Fruit fly (Drosophila melanogaster) whole organism, embryonic: Measurements from ENCODE around the gene Jarid2.

Source experiments
- ATbp ChIP-seq: fragments of 200-800 bp; sonication (Bioruptor generic); optimal IDR thresholded peaks from 2 replicates; lab custom pipeline; 2017; ENCODE audit warnings: missing biosample characterization, mild to moderate bottlenecking, missing genetic modification characterization, missing genetic modification reagents
- Aef1 ChIP-seq: fragments of 200-800 bp; sonication (Bioruptor generic); IDR thresholded peaks from 3 replicates; pipeline ENCODE4 v1.3.6; 2022; ENCODE audit warnings: missing biosample characterization, missing genetic modification characterization
- Asciz ChIP-seq: fragments of 200-800 bp; sonication (Bioruptor generic); optimal IDR thresholded peaks from 2 replicates; lab custom pipeline; 2017; ENCODE audit warnings: missing biosample characterization, mild to moderate bottlenecking, missing genetic modification characterization, missing genetic modification reagents
- CG10147 ChIP-seq: fragments of 200-800 bp; sonication (Bioruptor generic); optimal IDR thresholded peaks from 2 replicates; lab custom pipeline; 2019; ENCODE audit warnings: missing biosample characterization, mild to moderate bottlenecking, missing genetic modification characterization, moderate library complexity
- CG1024 ChIP-seq: fragments of 200-800 bp; sonication (Bioruptor generic); IDR thresholded peaks from 2 replicates; pipeline ENCODE4 v1.3.6; 2022; ENCODE audit warnings: missing biosample characterization, missing genetic modification characterization
- CG10267 ChIP-seq: fragments of 200-800 bp; sonication (Bioruptor generic); optimal IDR thresholded peaks from 2 replicates; lab custom pipeline; 2018; ENCODE audit warnings: missing biosample characterization, mild to moderate bottlenecking, missing genetic modification characterization, moderate library complexity
- CG10979 ChIP-seq: fragments of 200-800 bp; sonication (Bioruptor generic); optimal IDR thresholded peaks from 2 replicates; lab custom pipeline; 2018; ENCODE audit warnings: missing biosample characterization, mild to moderate bottlenecking, missing genetic modification characterization, moderate library complexity
- CG12391 ChIP-seq: fragments of 200-800 bp; sonication (Bioruptor generic); optimal IDR thresholded peaks from 3 replicates; lab custom pipeline; 2018; ENCODE audit warnings: missing biosample characterization, mild to moderate bottlenecking, missing genetic modification characterization, moderate library complexity
- CG14667 ChIP-seq: fragments of 200-800 bp; sonication (Bioruptor generic); IDR thresholded peaks from 2 replicates; pipeline ENCODE4 v1.3.6; 2022; ENCODE audit warnings: missing biosample characterization, missing genetic modification characterization
- CG14710 ChIP-seq: fragments of 200-800 bp; sonication (Bioruptor generic); optimal IDR thresholded peaks from 3 replicates; lab custom pipeline; 2019; ENCODE audit warnings: missing biosample characterization, mild to moderate bottlenecking, missing genetic modification characterization, moderate library complexity
- CG17361 ChIP-seq: fragments of 200-800 bp; sonication (Bioruptor generic); IDR thresholded peaks from 3 replicates; pipeline ENCODE4 v1.3.6; 2022; ENCODE audit warnings: missing biosample characterization, missing genetic modification characterization
- CG18262 ChIP-seq: fragments of 200-800 bp; optimal IDR thresholded peaks from 3 replicates; lab custom pipeline; 2019; ENCODE audit warnings: missing biosample characterization, mild to moderate bottlenecking, missing genetic modification characterization, moderate library complexity
- CG2712 ChIP-seq: fragments of 200-800 bp; optimal IDR thresholded peaks from 3 replicates; lab custom pipeline; 2019; ENCODE audit warnings: missing biosample characterization, mild to moderate bottlenecking, missing genetic modification characterization, moderate library complexity
- CG3407 ChIP-seq: fragments of 200-800 bp; sonication (Bioruptor generic); optimal IDR thresholded peaks from 2 replicates; lab custom pipeline; 2018; ENCODE audit warnings: missing biosample characterization, mild to moderate bottlenecking, missing genetic modification characterization
- CG34224 ChIP-seq: fragments of 200-800 bp; sonication (Bioruptor generic); IDR thresholded peaks from 3 replicates; pipeline ENCODE4 v1.3.6; 2022; ENCODE audit warnings: missing biosample characterization, missing genetic modification characterization; ENCODE audit not compliant: partially characterized antibody
- CG4424 ChIP-seq: fragments of 200-800 bp; sonication (Bioruptor generic); optimal IDR thresholded peaks from 3 replicates; lab custom pipeline; 2016; ENCODE audit warnings: missing biosample characterization, missing genetic modification characterization
- CG6254 ChIP-seq: fragments of 200-800 bp; sonication (Bioruptor generic); optimal IDR thresholded peaks from 3 replicates; lab custom pipeline; 2017; ENCODE audit warnings: mild to moderate bottlenecking, missing biosample characterization, missing genetic modification reagents, missing genetic modification characterization
- CG9727 ChIP-seq: fragments of 200-800 bp; sonication (Bioruptor generic); optimal IDR thresholded peaks from 3 replicates; lab custom pipeline; 2017; ENCODE audit warnings: missing biosample characterization, mild to moderate bottlenecking, missing genetic modification characterization
- CG9817 ChIP-seq: fragments of 200-800 bp; sonication (Bioruptor generic); optimal IDR thresholded peaks from 2 replicates; lab custom pipeline; 2018; ENCODE audit warnings: missing biosample characterization, mild to moderate bottlenecking, missing genetic modification characterization, moderate library complexity
- D ChIP-seq, 2 experiments: fragments of 200-800 bp in 1 of 2; fragments of >200 bp in 1 of 2; sonication (Bioruptor generic) in 1 of 2; optimal IDR thresholded peaks; 2 replicates in 1 of 2; 3 replicates in 1 of 2; lab custom pipeline; 2017; ENCODE audit warnings: mild to moderate bottlenecking in 1 of 2, missing biosample characterization in 1 of 2, missing genetic modification characterization in 1 of 2, missing genetic modification reagents in 1 of 2
- D19A ChIP-seq: fragments of 200-800 bp; optimal IDR thresholded peaks from 3 replicates; lab custom pipeline; 2019; ENCODE audit warnings: missing biosample characterization, mild to moderate bottlenecking, missing genetic modification characterization, moderate library complexity
- Deaf1 ChIP-seq: fragments of 200-800 bp; optimal IDR thresholded peaks from 3 replicates; lab custom pipeline; 2019; ENCODE audit warnings: missing biosample characterization, mild to moderate bottlenecking, missing genetic modification characterization, moderate library complexity
- Dll ChIP-seq: fragments of 200-800 bp; sonication (Bioruptor generic); IDR thresholded peaks from 4 replicates; pipeline ENCODE4 v1.3.6; 2022; ENCODE audit warnings: missing biosample characterization, missing genetic modification characterization; ENCODE audit not compliant: partially characterized antibody
- Drgx ChIP-seq: fragments of 200-800 bp; sonication (Bioruptor generic); IDR thresholded peaks from 2 replicates; pipeline ENCODE4 v1.3.6; 2022; ENCODE audit warnings: missing biosample characterization, missing genetic modification characterization
- Gsc ChIP-seq: fragments of 200-800 bp; sonication (Bioruptor generic); IDR thresholded peaks from 2 replicates; pipeline ENCODE4 v1.3.6; 2022; ENCODE audit warnings: missing biosample characterization, missing genetic modification characterization
- Hr51 ChIP-seq, 2 experiments: fragments of 200-800 bp; sonication (Bioruptor generic); optimal IDR thresholded peaks; 2 replicates in 1 of 2; 3 replicates in 1 of 2; lab custom pipeline; 2016 to 2018; ENCODE audit warnings: missing biosample characterization in 2 of 2, missing genetic modification characterization in 2 of 2, mild to moderate bottlenecking in 1 of 2, moderate library complexity in 1 of 2
- Hr78 ChIP-seq, 2 experiments: fragments of 200-800 bp in 1 of 2; fragments of >200 bp in 1 of 2; sonication (Bioruptor generic) in 1 of 2; optimal IDR thresholded peaks; 2 replicates each; lab custom pipeline; 2017 to 2019; ENCODE audit warnings: missing biosample characterization in 2 of 2, missing genetic modification characterization in 2 of 2, mild to moderate bottlenecking in 1 of 2, moderate library complexity in 1 of 2
- MTF-1 ChIP-seq: fragments of 200-800 bp; sonication (Bioruptor generic); optimal IDR thresholded peaks from 2 replicates; lab custom pipeline; 2018; ENCODE audit warnings: missing biosample characterization, mild to moderate bottlenecking, missing genetic modification characterization, borderline replicate concordance
- Nf-YC ChIP-seq: fragments of 200-800 bp; optimal IDR thresholded peaks from 3 replicates; lab custom pipeline; 2019; ENCODE audit warnings: missing biosample characterization, mild to moderate bottlenecking, missing genetic modification characterization, moderate library complexity
- NfI ChIP-seq: fragments of 200-800 bp; sonication (Bioruptor generic); optimal IDR thresholded peaks from 3 replicates; lab custom pipeline; 2018; ENCODE audit warnings: missing biosample characterization, mild to moderate bottlenecking, missing genetic modification characterization, moderate library complexity
- Ssrp ChIP-seq: fragments of 200-800 bp; sonication (Bioruptor generic); optimal IDR thresholded peaks from 2 replicates; lab custom pipeline; 2018; ENCODE audit warnings: missing biosample characterization, mild to moderate bottlenecking, missing genetic modification characterization, moderate library complexity
- Tbp ChIP-seq: fragments of >200 bp; optimal IDR thresholded peaks from 2 replicates; lab custom pipeline; 2018; ENCODE audit warnings: missing biosample characterization, missing genetic modification characterization
- bsh ChIP-seq, 2 experiments: fragments of 200-800 bp; sonication (Bioruptor generic); optimal IDR thresholded peaks; 2 replicates each; lab custom pipeline; 2017 to 2018; ENCODE audit warnings: mild to moderate bottlenecking in 2 of 2, missing biosample characterization in 2 of 2, missing genetic modification characterization in 2 of 2, moderate library complexity in 1 of 2
- dmrt99B ChIP-seq: fragments of 200-800 bp; sonication (Bioruptor generic); optimal IDR thresholded peaks from 2 replicates; lab custom pipeline; 2018; ENCODE audit warnings: missing biosample characterization, mild to moderate bottlenecking, missing genetic modification characterization, moderate library complexity
- gcm ChIP-seq: fragments of 200-800 bp; sonication (Bioruptor generic); optimal IDR thresholded peaks from 2 replicates; lab custom pipeline; 2019; ENCODE audit warnings: missing biosample characterization, mild to moderate bottlenecking, missing genetic modification characterization, moderate library complexity
- gem ChIP-seq: fragments of 200-800 bp; sonication (Bioruptor generic); optimal IDR thresholded peaks from 2 replicates; lab custom pipeline; 2019; ENCODE audit warnings: missing biosample characterization, mild to moderate bottlenecking, missing genetic modification characterization, moderate library complexity
- grau ChIP-seq: fragments of 200-800 bp; optimal IDR thresholded peaks from 3 replicates; lab custom pipeline; 2019; ENCODE audit warnings: missing biosample characterization, mild to moderate bottlenecking, missing genetic modification characterization, moderate library complexity
- hb ChIP-seq: fragments of 200-800 bp; sonication (Bioruptor generic); IDR thresholded peaks from 3 replicates; pipeline ENCODE4 v1.3.6; 2022; ENCODE audit warnings: missing biosample characterization, missing genetic modification characterization; ENCODE audit not compliant: partially characterized antibody
- hbn ChIP-seq: fragments of 200-800 bp; sonication (Bioruptor generic); IDR thresholded peaks from 2 replicates; pipeline ENCODE4 v1.3.6; 2022; ENCODE audit warnings: missing biosample characterization, missing genetic modification characterization; ENCODE audit not compliant: partially characterized antibody
- ind ChIP-seq: fragments of 200-800 bp; sonication (Bioruptor generic); optimal IDR thresholded peaks from 3 replicates; lab custom pipeline; 2016; ENCODE audit warnings: missing biosample characterization, missing genetic modification characterization
- lmd ChIP-seq: fragments of 200-800 bp; sonication (Bioruptor generic); IDR thresholded peaks from 2 replicates; pipeline ENCODE4 v1.3.6; 2022; ENCODE audit warnings: missing biosample characterization, missing genetic modification characterization
- org-1 ChIP-seq: fragments of 200-800 bp; sonication (Bioruptor generic); optimal IDR thresholded peaks from 2 replicates; lab custom pipeline; 2017; ENCODE audit warnings: missing biosample characterization, missing genetic modification characterization
- phol ChIP-seq: fragments of 200-800 bp; sonication (Bioruptor generic); optimal IDR thresholded peaks from 3 replicates; lab custom pipeline; 2018; ENCODE audit warnings: missing biosample characterization, mild to moderate bottlenecking, missing genetic modification characterization, moderate library complexity
- ro ChIP-seq: fragments of 200-800 bp; sonication (Bioruptor generic); IDR thresholded peaks from 2 replicates; pipeline ENCODE4 v1.3.6; 2022; ENCODE audit warnings: missing biosample characterization, missing genetic modification characterization
- scrt ChIP-seq: fragments of 200-800 bp; sonication (Bioruptor generic); optimal IDR thresholded peaks from 2 replicates; lab custom pipeline; 2018; ENCODE audit warnings: missing biosample characterization, mild to moderate bottlenecking, missing genetic modification characterization, moderate library complexity
- sob ChIP-seq: fragments of 200-800 bp; sonication (Bioruptor generic); IDR thresholded peaks from 2 replicates; pipeline ENCODE4 v1.3.6; 2022; ENCODE audit warnings: missing biosample characterization, missing genetic modification characterization
- stc ChIP-seq: fragments of 200-800 bp; sonication (Bioruptor generic); IDR thresholded peaks from 2 replicates; pipeline ENCODE4 v1.3.6; 2022; ENCODE audit warnings: missing biosample characterization, missing genetic modification characterization
- zfh2 ChIP-seq: fragments of 200-800 bp; sonication (Bioruptor generic); optimal IDR thresholded peaks from 2 replicates; lab custom pipeline; 2016; ENCODE audit warnings: missing biosample characterization, missing genetic modification characterization

Jarid2 gene

DNA sequence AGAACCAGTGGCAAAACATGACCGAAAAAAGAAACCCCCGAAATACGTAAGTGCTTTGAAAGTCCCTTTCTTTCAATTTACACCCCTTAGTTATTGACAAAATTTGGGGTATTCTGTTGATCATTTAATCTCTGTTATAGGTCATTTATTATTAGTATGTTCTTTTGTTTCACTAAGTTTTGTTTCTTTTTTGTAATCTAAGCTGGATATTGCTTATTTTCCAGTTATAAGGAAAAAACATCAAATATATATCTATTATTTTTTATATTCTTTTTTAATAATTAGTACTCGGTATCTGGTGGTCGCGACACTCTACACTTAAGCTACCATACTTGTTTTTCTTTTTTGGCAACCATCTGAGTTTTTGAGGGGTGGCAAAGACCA lies 31.8 kb downstream of the Jarid2 start (continued):
- TF ChIP-seq sob (GFP tag; lab: Robert Waterston, UW) = 0 out of 2 replicates have a peak, but pooled peaks have one; percentile 21
- no peak for TF ChIP-seq Tbp (GFP tag; lab: Kevin White, UChicago)
- peak; percentile 34 for TF ChIP-seq Nf-YC (tag; lab: Kevin White, UChicago)
- TF ChIP-seq CG14667 = no peak
- peak; percentile 17; the same call in 1 of the 3 replicates for TF ChIP-seq Aef1 (GFP tag; lab: Robert Waterston, UW)
- TF ChIP-seq CG10979 (tag; lab: Kevin White, UChicago) = peak; percentile 79
- peak; percentile 72 for TF ChIP-seq CG10267 (tag; lab: Kevin White, UChicago)
- peak; percentile 29 for TF ChIP-seq CG4424 (GFP tag; lab: Kevin White, UChicago)
- TF ChIP-seq Hr51 (GFP tag; optimal IDR thresholded peaks at IDR 0.05; lab: Kevin White, UChicago) = peak in 1 of 2 experiments; percentile 75
- no peak for TF ChIP-seq ro (GFP tag; lab: Robert Waterston, UW)
- TF ChIP-seq CG14710 (tag; lab: Kevin White, UChicago) = peak; percentile 61
- TF ChIP-seq Dll = no peak
- TF ChIP-seq hbn (GFP tag; lab: Robert Waterston, UW) = no peak
- TF ChIP-seq Asciz (GFP tag; lab: Kevin White, UChicago) = peak; percentile 63
- TF ChIP-seq CG9817 (tag; lab: Kevin White, UChicago) = peak; percentile 43
- TF ChIP-seq ATbp (GFP tag; lab: Kevin White, UChicago) = peak; percentile 74
- peak; percentile 73 for TF ChIP-seq gcm
- peak; percentile 80 for TF ChIP-seq phol
- peak in 1 of 2 experiments; percentile 20 for TF ChIP-seq Hr78 (GFP tag; optimal IDR thresholded peaks at IDR 0.05; lab: Kevin White, UChicago)
- peak; percentile 29; the same call in 1 of the 2 replicates for TF ChIP-seq Drgx (GFP tag; lab: Robert Waterston, UW)
- TF ChIP-seq grau (tag; lab: Kevin White, UChicago) = peak; percentile 61
- TF ChIP-seq CG10147 = peak; percentile 19
- TF ChIP-seq CG18262 = peak; percentile 83
- peak; percentile 53 for TF ChIP-seq Ssrp
- peak; percentile 84 for TF ChIP-seq CG2712 (tag; lab: Kevin White, UChicago)
- TF ChIP-seq zfh2 (GFP tag; lab: Kevin White, UChicago) = peak; percentile 2
- TF ChIP-seq CG17361 (GFP tag; lab: Robert Waterston, UW) = peak; percentile 74
- peak; percentile 59 for TF ChIP-seq ind (GFP tag; lab: Kevin White, UChicago)
- TF ChIP-seq lmd (GFP tag; lab: Robert Waterston, UW) = peak; percentile 44
- TF ChIP-seq CG3407 = peak; percentile 61
- 0 out of 2 replicates have a peak, but pooled peaks have one; percentile 21 for TF ChIP-seq stc
- peak; percentile 63 for TF ChIP-seq CG9727 (GFP tag; lab: Kevin White, UChicago)
- no peak for TF ChIP-seq MTF-1 (GFP tag; lab: Kevin White, UChicago)
- no peak for TF ChIP-seq Gsc (GFP tag; lab: Robert Waterston, UW)
- TF ChIP-seq CG12391 (tag; lab: Kevin White, UChicago) = peak; percentile 77
- TF ChIP-seq dmrt99B (tag; lab: Kevin White, UChicago) = peak; percentile 80
- no peak for TF ChIP-seq CG1024
- TF ChIP-seq D (optimal IDR thresholded peaks at IDR 0.05; lab: Kevin White, UChicago) = no peak
- TF ChIP-seq D (GFP tag; optimal IDR thresholded peaks at IDR 0.05; lab: Kevin White, UChicago) = peak; percentile 53
- no peak for TF ChIP-seq CG34224 (GFP tag; lab: Robert Waterston, UW)
- peak; percentile 80 for TF ChIP-seq D19A (tag; lab: Kevin White, UChicago)
- peak; percentile 14 for TF ChIP-seq Deaf1
- TF ChIP-seq CG6254 (GFP tag; lab: Kevin White, UChicago) = no peak
- TF ChIP-seq hb (GFP tag; lab: Robert Waterston, UW) = no peak
- TF ChIP-seq org-1 (GFP tag; lab: Kevin White, UChicago) = peak; percentile 24
- peak; percentile 89 for TF ChIP-seq gem
- peak; percentile 31 for TF ChIP-seq scrt (GFP tag; lab: Kevin White, UChicago)
- TF ChIP-seq bsh (GFP tag; optimal IDR thresholded peaks at IDR 0.05; lab: Kevin White, UChicago) = peak in 1 of 2 experiments; percentile 75
- TF ChIP-seq NfI (GFP tag; lab: Kevin White, UChicago) = peak; percentile 37
